Fruit fly (Drosophila melanogaster): ENCODE measurements around the gene asl.

asl gene

dm6 chr3R:5588573-5588972, 17.8 kb downstream of the asl start, which contains the start of gene PolZ2:
PolZ2 (plus strand) TSS chr3R:5588873.
- TF ChIP-seq N (GFP tag; optimal IDR thresholded peaks at IDR 0.05) (no peak), CG32264 (GFP tag; optimal IDR thresholded peaks at IDR 0.05) (no peak), CG9705 (GFP tag; optimal IDR thresholded peaks at IDR 0.05) (no peak), dl (GFP tag; optimal IDR thresholded peaks at IDR 0.05; ENCODE audit: insufficient read depth in 1 of 2, partially characterized antibody in 2 of 2) (no peak), foxo (GFP tag; optimal IDR thresholded peaks at IDR 0.05) (no peak), usp (GFP tag; optimal IDR thresholded peaks at IDR 0.05) (no peak), sage (GFP tag; optimal IDR thresholded peaks at IDR 0.05) (no peak), Hnf4 (GFP tag; optimal IDR thresholded peaks at IDR 0.05) (no peak), rgr (GFP tag; optimal IDR thresholded peaks at IDR 0.05) (no peak), Hr78 (GFP tag; optimal IDR thresholded peaks at IDR 0.05) (no peak), br (GFP tag; optimal IDR thresholded peaks at IDR 0.05) (no peak), Myc (optimal IDR thresholded peaks at IDR 0.05) (no peak), h (GFP tag; optimal IDR thresholded peaks at IDR 0.05) (no peak), Rel (GFP tag; optimal IDR thresholded peaks at IDR 0.05) (no peak), Rel (tag; optimal IDR thresholded peaks at IDR 0.05) (no peak), sv (GFP tag; optimal IDR thresholded peaks at IDR 0.05) (no peak), Jra (GFP tag; optimal IDR thresholded peaks at IDR 0.05) (no peak), GATAd (GFP tag; optimal IDR thresholded peaks at IDR 0.05) (no peak), fru (GFP tag; optimal IDR thresholded peaks at IDR 0.05) (no peak)

- no peak for TF ChIP-seq woc (GFP tag; optimal IDR thresholded peaks at IDR 0.05)
- TF ChIP-seq ey (GFP tag; optimal IDR thresholded peaks at IDR 0.05): peak; percentile 34
- TF ChIP-seq OdsH (GFP tag; optimal IDR thresholded peaks at IDR 0.05): peak; percentile 15
- TF ChIP-seq dsf (GFP tag; optimal IDR thresholded peaks at IDR 0.05; ENCODE audit: borderline replicate concordance): no peak
- TF ChIP-seq Abd-B (GFP tag; optimal IDR thresholded peaks at IDR 0.05): no peak
- TF ChIP-seq CG32264 (GFP tag; optimal IDR thresholded peaks at IDR 0.05): no peak
- TF ChIP-seq CG9705 (GFP tag; optimal IDR thresholded peaks at IDR 0.05): peak; percentile 16
- peak; percentile 58 for TF ChIP-seq jim (GFP tag; optimal IDR thresholded peaks at IDR 0.05)
- no peak for TF ChIP-seq Rel (GFP tag; optimal IDR thresholded peaks at IDR 0.05)
- TF ChIP-seq Rel (tag; optimal IDR thresholded peaks at IDR 0.05): no peak
- no peak for TF ChIP-seq dmrt93B (GFP tag; optimal IDR thresholded peaks at IDR 0.05)
- no peak for TF ChIP-seq Dif (GFP tag; optimal IDR thresholded peaks at IDR 0.05; ENCODE audit: partially characterized antibody)
- TF ChIP-seq h (GFP tag; optimal IDR thresholded peaks at IDR 0.05): peak; percentile 54
- no peak for TF ChIP-seq fru (GFP tag; optimal IDR thresholded peaks at IDR 0.05)
- peak; percentile 88 for TF ChIP-seq Hr83 (GFP tag; optimal IDR thresholded peaks at IDR 0.05; ENCODE audit: poor library complexity, severe bottlenecking)
Observed at dm6 chr3R:5587863-5588519, 18.4 kb downstream of the asl start, which contains the start of gene CG2926. CG2926 (minus strand) TSS chr3R:5588380.

- peak; percentile 4 for TF ChIP-seq br (GFP tag; optimal IDR thresholded peaks at IDR 0.05)
- TF ChIP-seq HLH106 (tag; optimal IDR thresholded peaks at IDR 0.05): no peak
Observed at dm6 chr3R:5573883-5574282, 32.5 kb downstream of the asl start.

- TF ChIP-seq foxo (GFP tag; optimal IDR thresholded peaks at IDR 0.05) (peak in 1 of 2 experiments; percentile 26), woc (GFP tag; optimal IDR thresholded peaks at IDR 0.05) (peak; percentile 20), h (GFP tag; optimal IDR thresholded peaks at IDR 0.05) (no peak), pan (optimal IDR thresholded peaks at IDR 0.05) (no peak), Sp1 (GFP tag; optimal IDR thresholded peaks at IDR 0.05) (peak; percentile 37), fru (GFP tag; optimal IDR thresholded peaks at IDR 0.05) (peak; percentile 2), sv (GFP tag; optimal IDR thresholded peaks at IDR 0.05) (no peak), HLH106 (tag; optimal IDR thresholded peaks at IDR 0.05) (peak; percentile 30)
Observed at dm6 chr3R:5572900-5573665, 33.3 kb downstream of the asl start.

- TF ChIP-seq jim (GFP tag; optimal IDR thresholded peaks at IDR 0.05) (no peak), Rel (GFP tag; optimal IDR thresholded peaks at IDR 0.05) (no peak), Rel (tag; optimal IDR thresholded peaks at IDR 0.05) (peak; percentile 28)
Observed at dm6 chr3R:5571756-5572155, 34.6 kb downstream of the asl start.
